Fruit fly (Drosophila melanogaster) whole organism, wandering third instar larva: Measurements from ENCODE around the gene Pli.

ENCODE experiments used
- Abd-B ChIP-seq: fragments of >200 bp; optimal IDR thresholded peaks from 2 replicates; lab custom pipeline; 2017; ENCODE audit warnings: missing biosample characterization, missing genetic modification characterization
- CG32264 ChIP-seq: fragments of 200-800 bp; sonication (Bioruptor generic); optimal IDR thresholded peaks from 2 replicates; lab custom pipeline; 2016; ENCODE audit warnings: missing biosample characterization, missing genetic modification characterization
- CG9705 ChIP-seq: fragments of 200-800 bp; sonication (Bioruptor generic); optimal IDR thresholded peaks from 2 replicates; lab custom pipeline; 2018; ENCODE audit warnings: missing biosample characterization, mild to moderate bottlenecking, missing genetic modification characterization
- CrebA ChIP-seq: fragments of 200-800 bp; sonication (Bioruptor generic); optimal IDR thresholded peaks from 2 replicates; lab custom pipeline; 2016; ENCODE audit warnings: missing biosample characterization, mild to moderate bottlenecking, missing genetic modification characterization, borderline replicate concordance
- Dfd ChIP-seq: fragments of >200 bp; optimal IDR thresholded peaks from 2 replicates; lab custom pipeline; 2017; ENCODE audit warnings: missing biosample characterization, missing genetic modification characterization
- Dif ChIP-seq: fragments of 200-275, 200-300 bp; sonication (Bioruptor generic); optimal IDR thresholded peaks from 2 replicates; lab custom pipeline; 2018; ENCODE audit warnings: missing biosample characterization, missing genetic modification characterization; ENCODE audit not compliant: partially characterized antibody
- GATAd ChIP-seq: sonication (Bioruptor generic); optimal IDR thresholded peaks from 2 replicates; lab custom pipeline; 2016; ENCODE audit warnings: missing biosample characterization, missing genetic modification characterization
- HLH106 ChIP-seq: fragments of 200-800 bp; optimal IDR thresholded peaks from 3 replicates; lab custom pipeline; 2019; ENCODE audit warnings: missing biosample characterization, mild to moderate bottlenecking, missing genetic modification characterization, moderate library complexity
- Hnf4 ChIP-seq: fragments of 200-800 bp; sonication (Bioruptor generic); optimal IDR thresholded peaks from 2 replicates; lab custom pipeline; 2016; ENCODE audit warnings: missing biosample characterization, mild to moderate bottlenecking, missing genetic modification characterization
- Hr83 ChIP-seq: fragments of 200-300 bp; sonication (Bioruptor generic); optimal IDR thresholded peaks from 2 replicates; lab custom pipeline; 2016; ENCODE audit warnings: missing biosample characterization, mild to moderate bottlenecking, missing genetic modification characterization, moderate library complexity; ENCODE audit not compliant: poor library complexity, severe bottlenecking
- Jra ChIP-seq: sonication (Bioruptor generic); optimal IDR thresholded peaks from 2 replicates; lab custom pipeline; 2016; ENCODE audit warnings: missing biosample characterization, missing genetic modification characterization
- Mio ChIP-seq: sonication (Bioruptor generic); optimal IDR thresholded peaks from 2 replicates; lab custom pipeline; 2016; ENCODE audit warnings: missing biosample characterization, missing genetic modification characterization
- Myc ChIP-seq: fragments of >200 bp; optimal IDR thresholded peaks from 2 replicates; lab custom pipeline; 2017
- Rel ChIP-seq, 2 experiments: fragments of 200-800 bp; sonication (Bioruptor generic) in 1 of 2; optimal IDR thresholded peaks; 2 replicates in 1 of 2; 3 replicates in 1 of 2; lab custom pipeline; 2016 to 2019; ENCODE audit warnings: mild to moderate bottlenecking in 2 of 2, missing biosample characterization in 2 of 2, missing genetic modification characterization in 2 of 2, moderate library complexity in 1 of 2
- Sp1 ChIP-seq: fragments of 200-800 bp; sonication (Bioruptor generic); optimal IDR thresholded peaks from 3 replicates; lab custom pipeline; 2019; ENCODE audit warnings: missing biosample characterization, mild to moderate bottlenecking, missing genetic modification characterization, moderate library complexity
- Vsx2 ChIP-seq: fragments of 200-300, 225-300 bp; sonication (Bioruptor generic); optimal IDR thresholded peaks from 2 replicates; lab custom pipeline; 2018; ENCODE audit warnings: missing biosample characterization, missing genetic modification characterization; ENCODE audit not compliant: partially characterized antibody
- br ChIP-seq: fragments of 200-800 bp; sonication (Bioruptor generic); optimal IDR thresholded peaks from 2 replicates; lab custom pipeline; 2016; ENCODE audit warnings: missing biosample characterization, missing genetic modification characterization
- brk ChIP-seq: fragments of 200-800 bp; sonication (Bioruptor generic); optimal IDR thresholded peaks from 2 replicates; lab custom pipeline; 2016; ENCODE audit warnings: missing biosample characterization, mild to moderate bottlenecking, missing genetic modification characterization
- dl ChIP-seq, 2 experiments: fragments of 175-275, 200-275 bp in 1 of 2; fragments of 200-275 bp in 1 of 2; sonication (Bioruptor generic); optimal IDR thresholded peaks; lab custom pipeline; 2018; ENCODE audit warnings: mild to moderate bottlenecking in 2 of 2, missing biosample characterization in 2 of 2, missing genetic modification characterization in 2 of 2, moderate library complexity in 2 of 2; ENCODE audit not compliant: partially characterized antibody in 2 of 2, insufficient read depth in 1 of 2
- dmrt93B ChIP-seq: fragments of 200-800 bp; sonication (Bioruptor generic); optimal IDR thresholded peaks from 2 replicates; lab custom pipeline; 2018; ENCODE audit warnings: missing biosample characterization, mild to moderate bottlenecking, missing genetic modification characterization
- dsf ChIP-seq: sonication (Bioruptor generic); optimal IDR thresholded peaks from 2 replicates; lab custom pipeline; 2016; ENCODE audit warnings: missing biosample characterization, missing genetic modification characterization, borderline replicate concordance
- ey ChIP-seq: fragments of 200-800 bp; sonication (Bioruptor generic); optimal IDR thresholded peaks from 2 replicates; lab custom pipeline; 2016; ENCODE audit warnings: missing biosample characterization, missing genetic modification characterization
- foxo ChIP-seq, 2 experiments: fragments of 200-800 bp; sonication (Bioruptor generic); optimal IDR thresholded peaks; 2 replicates in 1 of 2; 3 replicates in 1 of 2; lab custom pipeline; 2016 to 2017; ENCODE audit warnings: missing biosample characterization in 2 of 2, missing genetic modification characterization in 2 of 2
- fru ChIP-seq: fragments of 200-800 bp; sonication (Bioruptor generic); optimal IDR thresholded peaks from 3 replicates; lab custom pipeline; 2016; ENCODE audit warnings: missing biosample characterization, mild to moderate bottlenecking, missing genetic modification characterization
- h ChIP-seq: fragments of 200-800 bp; sonication (Bioruptor generic); optimal IDR thresholded peaks from 3 replicates; lab custom pipeline; 2016; ENCODE audit warnings: missing biosample characterization, mild to moderate bottlenecking, missing genetic modification characterization
- jim ChIP-seq: fragments of 175-275, 200-325 bp; sonication (Bioruptor generic); optimal IDR thresholded peaks from 2 replicates; lab custom pipeline; 2016; ENCODE audit warnings: missing biosample characterization, mild to moderate bottlenecking, missing genetic modification characterization
- lola ChIP-seq: fragments of >200 bp; optimal IDR thresholded peaks from 2 replicates; lab custom pipeline; 2017; ENCODE audit warnings: missing biosample characterization, missing genetic modification characterization
- pan ChIP-seq: fragments of >200 bp; optimal IDR thresholded peaks from 2 replicates; lab custom pipeline; 2017
- rgr ChIP-seq: fragments of 200-800 bp; sonication (Bioruptor generic); optimal IDR thresholded peaks from 3 replicates; lab custom pipeline; 2016; ENCODE audit warnings: missing biosample characterization, mild to moderate bottlenecking, missing genetic modification characterization
- sage ChIP-seq: fragments of 200-800 bp; sonication (Bioruptor generic); optimal IDR thresholded peaks from 2 replicates; lab custom pipeline; 2016; ENCODE audit warnings: missing biosample characterization, mild to moderate bottlenecking, missing genetic modification characterization
- sv ChIP-seq: fragments of 200-800 bp; sonication (Bioruptor generic); optimal IDR thresholded peaks from 3 replicates; lab custom pipeline; 2016; ENCODE audit warnings: missing biosample characterization, missing genetic modification characterization
- tai ChIP-seq: sonication (Bioruptor generic); optimal IDR thresholded peaks from 2 replicates; lab custom pipeline; 2016; ENCODE audit warnings: missing biosample characterization, missing genetic modification characterization
- usp ChIP-seq: fragments of >200 bp; optimal IDR thresholded peaks from 2 replicates; lab custom pipeline; 2017; ENCODE audit warnings: missing biosample characterization, missing genetic modification characterization
- woc ChIP-seq: sonication (Bioruptor generic); optimal IDR thresholded peaks from 2 replicates; lab custom pipeline; 2016; ENCODE audit warnings: missing biosample characterization, mild to moderate bottlenecking, missing genetic modification characterization

Gene Pli

DNA sequence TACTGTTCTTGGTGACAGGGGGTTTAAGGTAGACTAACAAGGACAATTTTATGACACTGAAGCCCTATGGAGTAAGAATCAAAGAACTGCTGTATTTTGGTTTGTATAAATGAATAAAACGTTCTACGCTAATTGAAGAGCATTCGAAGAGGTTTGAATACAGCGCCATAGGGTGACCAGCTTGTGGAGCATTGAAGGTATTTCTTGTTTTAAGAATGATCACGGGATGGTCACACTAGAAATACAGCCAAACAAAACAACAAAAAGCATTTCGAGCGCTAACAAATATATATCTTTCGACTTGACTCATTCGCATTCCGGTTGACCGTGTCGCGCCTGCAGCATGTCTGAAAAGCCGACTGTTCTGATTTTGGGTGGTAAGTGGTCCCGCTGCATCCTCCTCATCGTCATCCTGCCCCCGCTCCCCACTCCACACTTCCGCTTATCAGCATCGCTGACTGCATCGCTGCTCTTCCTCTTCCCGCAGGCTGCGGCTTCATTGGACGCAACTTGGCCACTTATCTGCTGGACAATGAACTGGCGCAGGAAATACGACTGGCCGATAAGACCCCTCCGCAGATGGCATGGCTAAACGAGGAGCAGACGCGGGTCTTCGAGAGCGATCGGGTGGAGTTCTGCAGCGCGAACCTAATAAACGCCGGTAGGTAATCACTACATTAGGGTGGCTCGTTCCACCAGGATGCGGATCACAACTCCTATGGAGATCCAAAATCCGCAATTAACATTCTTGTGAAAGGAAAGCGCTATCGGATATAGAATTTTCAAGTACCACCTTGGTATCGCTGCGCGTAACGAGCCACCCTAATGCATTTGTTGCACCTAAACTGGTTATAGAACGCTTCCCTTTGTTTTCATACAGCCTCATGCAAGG lies 44.1 kb upstream of the Pli start, which contains the start of gene CG5854 (continued):
- peak; percentile 35 for TF ChIP-seq jim (GFP tag; lab: Kevin White, UChicago)
- TF ChIP-seq Hr83 = peak; percentile 87
- no peak for TF ChIP-seq pan (lab: Kevin White, UChicago)
- no peak for TF ChIP-seq Dfd (GFP tag; lab: Kevin White, UChicago)

DNA sequence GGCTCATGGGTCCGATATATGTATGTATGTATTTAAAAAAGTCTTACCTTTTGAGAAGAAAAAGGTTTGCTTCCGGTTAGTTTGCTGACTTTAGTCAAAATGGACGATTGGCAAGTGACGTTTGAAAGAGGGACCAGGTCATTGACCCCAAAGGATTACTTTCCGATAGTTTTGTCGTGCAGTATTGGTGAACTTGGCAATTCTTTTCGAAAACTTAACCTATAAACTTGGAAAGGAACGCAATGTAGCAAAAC lies 43.5 kb upstream of the Pli start, which contains the start of gene RpS19b:
TSS of gene RpS19b (minus strand) at position 101 of the 254 bp plus-strand sequence.
- no peak for TF ChIP-seq dsf (GFP tag; lab: Kevin White, UChicago)
- TF ChIP-seq Dif (GFP tag; lab: Kevin White, UChicago) = no peak
- TF ChIP-seq Sp1 (GFP tag; lab: Kevin White, UChicago) = no peak
- no peak for TF ChIP-seq tai (GFP tag; lab: Kevin White, UChicago)
- TF ChIP-seq Hr83 = no peak
- TF ChIP-seq rgr = no peak
- TF ChIP-seq CG32264 (GFP tag; lab: Kevin White, UChicago) = no peak
- TF ChIP-seq, all 38 proteins: peak for 0

DNA sequence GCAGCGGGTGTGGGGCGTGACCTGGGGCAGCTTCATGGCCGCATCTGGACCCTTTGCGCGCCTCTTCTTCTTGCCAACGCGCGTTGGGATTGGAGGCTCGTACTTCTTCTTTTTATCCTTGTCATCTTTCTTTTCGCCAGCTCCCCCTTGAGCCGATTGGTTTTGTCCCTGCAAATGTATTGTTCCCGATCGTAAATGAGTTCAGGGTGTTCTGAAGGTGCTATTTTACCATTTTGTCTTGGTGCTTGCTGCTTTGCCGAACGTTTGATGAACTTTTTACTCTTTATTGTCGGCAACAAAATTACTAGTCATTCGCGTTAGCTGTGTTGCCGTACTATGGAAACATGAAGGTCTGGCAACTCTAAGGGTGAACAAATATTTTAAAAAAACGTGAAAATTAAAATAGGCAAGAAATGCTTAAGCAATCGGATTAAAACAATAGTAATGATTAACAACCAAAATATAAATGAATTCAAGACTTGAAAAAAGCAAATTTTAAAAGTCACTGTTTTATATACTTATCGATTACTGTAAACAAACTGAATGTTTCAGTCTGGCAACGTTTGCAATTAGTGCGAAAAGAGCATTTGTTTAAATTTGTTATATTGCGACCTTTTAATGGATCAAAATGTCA lies 41.4 kb upstream of the Pli start, which contains the start of the genes Rpt2 and CG13599:
TSS of gene Rpt2 (minus strand) at position 464 of the 634 bp plus-strand sequence.
TSS of gene CG13599 (plus strand) at position 545 of the 634 bp plus-strand sequence.
- TF ChIP-seq foxo (GFP tag; optimal IDR thresholded peaks at IDR 0.05; lab: Kevin White, UChicago) (peak in 1 of 2 experiments; percentile 24), Mio (GFP tag; lab: Kevin White, UChicago) (no peak), usp (GFP tag; lab: Kevin White, UChicago) (no peak), Rel (GFP tag; optimal IDR thresholded peaks at IDR 0.05; lab: Kevin White, UChicago) (no peak), Rel (tag; optimal IDR thresholded peaks at IDR 0.05; lab: Kevin White, UChicago) (peak; percentile 9), Jra (GFP tag; lab: Kevin White, UChicago) (peak; percentile 33), h (GFP tag; lab: Kevin White, UChicago) (peak; percentile 2), rgr (peak; percentile 6), Sp1 (GFP tag; lab: Kevin White, UChicago) (peak; percentile 14), br (GFP tag; lab: Kevin White, UChicago) (no peak)

DNA sequence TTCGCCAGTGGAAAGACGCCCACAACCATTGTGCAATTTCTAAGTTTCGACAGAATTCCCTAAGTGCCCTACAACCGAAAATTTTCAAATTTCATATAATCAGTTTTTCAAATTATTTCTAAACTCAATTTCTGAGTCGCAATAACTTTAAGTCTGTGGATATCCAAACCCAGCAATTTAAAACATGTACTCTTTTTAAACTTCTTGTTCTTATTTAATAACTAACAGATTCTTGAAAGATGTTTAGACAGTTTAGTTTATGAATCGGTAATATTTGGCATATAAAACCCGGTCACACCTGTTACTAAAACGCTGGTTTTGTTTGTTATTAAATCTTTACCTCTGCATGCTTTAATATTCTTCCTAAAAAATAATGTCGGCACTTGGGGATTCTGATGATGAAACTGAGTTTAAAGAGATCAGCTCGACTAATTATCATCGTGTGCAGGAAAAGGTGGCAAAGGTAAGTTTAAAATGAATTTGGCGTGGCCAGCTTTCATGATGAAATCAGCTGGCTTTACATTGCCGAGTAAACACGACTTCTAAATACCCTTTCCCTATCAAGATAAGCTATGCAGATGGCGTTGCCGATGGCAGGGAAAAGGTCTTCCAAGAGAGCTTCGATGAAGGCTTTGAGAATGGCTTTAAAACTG lies 39.2 kb upstream of the Pli start, which contains the start of the genes CG43998, CG43999 and CG31142:
TSS of gene CG43998 (minus strand) at position 51 of the 653 bp plus-strand sequence.
TSS of gene CG43999 (minus strand) at position 51 of the 653 bp plus-strand sequence.
TSS of gene CG31142 (plus strand) at position 294 of the 653 bp plus-strand sequence.
- TF ChIP-seq CrebA (GFP tag; lab: Kevin White, UChicago) = no peak
- peak; percentile 4 for TF ChIP-seq rgr
- TF ChIP-seq woc (GFP tag; lab: Kevin White, UChicago) = peak; percentile 73
- peak; percentile 0 for TF ChIP-seq HLH106 (tag; lab: Kevin White, UChicago)

DNA sequence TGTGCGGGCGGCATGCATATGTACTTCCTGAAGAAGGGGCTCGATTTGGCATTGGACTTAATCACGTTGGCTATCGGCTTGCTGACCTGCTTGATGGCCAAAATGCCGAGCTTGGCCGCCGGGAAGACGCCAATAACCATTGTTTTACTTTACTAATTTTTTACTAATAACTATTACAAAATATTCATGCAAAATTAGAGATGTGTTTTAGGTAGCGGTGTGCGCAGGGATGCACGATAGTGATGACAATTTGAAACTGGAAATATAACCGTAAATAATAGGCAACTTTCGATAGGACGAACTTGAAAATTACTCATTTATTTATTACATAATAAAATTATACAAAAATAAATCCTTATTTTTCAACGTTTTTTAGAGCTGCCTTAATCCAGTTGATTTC lies 37.6 kb upstream of the Pli start, which contains the start of gene CG13601:
TSS of gene CG13601 (minus strand) at position 206 of the 400 bp plus-strand sequence.
- TF ChIP-seq Abd-B (GFP tag; lab: Kevin White, UChicago) (no peak), lola (GFP tag; lab: Kevin White, UChicago) (no peak), dsf (GFP tag; lab: Kevin White, UChicago) (no peak), GATAd (GFP tag; lab: Kevin White, UChicago) (no peak), Hnf4 (no peak), CG9705 (GFP tag; lab: Kevin White, UChicago) (no peak), Mio (GFP tag; lab: Kevin White, UChicago) (no peak), Dfd (GFP tag; lab: Kevin White, UChicago) (no peak), Dif (GFP tag; lab: Kevin White, UChicago) (no peak), h (GFP tag; lab: Kevin White, UChicago) (peak; percentile 4), Rel (GFP tag; optimal IDR thresholded peaks at IDR 0.05; lab: Kevin White, UChicago) (no peak), Rel (tag; optimal IDR thresholded peaks at IDR 0.05; lab: Kevin White, UChicago) (no peak), tai (GFP tag; lab: Kevin White, UChicago) (no peak), dl (GFP tag; optimal IDR thresholded peaks at IDR 0.05; lab: Kevin White, UChicago; ENCODE audit: insufficient read depth in 1 of 2, partially characterized antibody in 2 of 2) (no peak), fru (GFP tag; lab: Kevin White, UChicago) (no peak), sage (GFP tag; lab: Kevin White, UChicago) (no peak), br (GFP tag; lab: Kevin White, UChicago) (no peak), usp (GFP tag; lab: Kevin White, UChicago) (no peak), jim (GFP tag; lab: Kevin White, UChicago) (no peak), dmrt93B (GFP tag; lab: Kevin White, UChicago) (no peak), Hr83 (peak; percentile 31), CrebA (GFP tag; lab: Kevin White, UChicago) (no peak), foxo (GFP tag; optimal IDR thresholded peaks at IDR 0.05; lab: Kevin White, UChicago) (peak in 1 of 2 experiments; percentile 47), sv (GFP tag; lab: Kevin White, UChicago) (peak; percentile 16), Myc (lab: Kevin White, UChicago) (no peak), brk (no peak), ey (GFP tag; lab: Kevin White, UChicago) (peak; percentile 23), Vsx2 (GFP tag; lab: Kevin White, UChicago) (no peak), HLH106 (tag; lab: Kevin White, UChicago) (peak; percentile 26)
